Fruit fly (Drosophila melanogaster) whole organism, embryonic: ENCODE measurements around the gene Rbp4.

Experiments used
- Adf1 ChIP-seq: fragments of 200-800 bp; sonication (Bioruptor generic); IDR thresholded peaks from 2 replicates; pipeline ENCODE4 v1.3.6; 2022; ENCODE audit warnings: missing biosample characterization, missing genetic modification characterization
- Atf-2 ChIP-seq: fragments of 200-800 bp; sonication (Bioruptor generic); optimal IDR thresholded peaks from 2 replicates; lab custom pipeline; 2016; ENCODE audit warnings: missing biosample characterization, missing genetic modification characterization
- B-H2 ChIP-seq: fragments of 200-800 bp; sonication (Bioruptor generic); optimal IDR thresholded peaks from 2 replicates; lab custom pipeline; 2018; ENCODE audit warnings: missing biosample characterization, mild to moderate bottlenecking, missing genetic modification characterization
- CG10321 ChIP-seq: fragments of 200-800 bp; sonication (Bioruptor generic); IDR thresholded peaks from 2 replicates; pipeline ENCODE4 v1.3.6; 2022; ENCODE audit warnings: missing biosample characterization, missing genetic modification characterization
- CG11456 ChIP-seq: fragments of 200-800 bp; sonication (Bioruptor generic); IDR thresholded peaks from 3 replicates; pipeline ENCODE4 v1.3.6; 2022; ENCODE audit warnings: missing biosample characterization, missing genetic modification characterization
- CG12104 ChIP-seq: fragments of 200-800 bp; sonication (Bioruptor generic); optimal IDR thresholded peaks from 3 replicates; lab custom pipeline; 2016; ENCODE audit warnings: missing biosample characterization, missing genetic modification characterization
- CG12299 ChIP-seq: fragments of 200-800 bp; sonication (Bioruptor generic); optimal IDR thresholded peaks from 2 replicates; lab custom pipeline; 2018; ENCODE audit warnings: missing biosample characterization, mild to moderate bottlenecking, missing genetic modification characterization
- CG17186 ChIP-seq: fragments of 200-800 bp; sonication (Bioruptor generic); optimal IDR thresholded peaks from 3 replicates; lab custom pipeline; 2017; ENCODE audit warnings: missing biosample characterization, missing genetic modification reagents, missing genetic modification characterization
- CG17612 ChIP-seq: fragments of 200-800 bp; sonication (Bioruptor generic); IDR thresholded peaks from 2 replicates; pipeline ENCODE4 v1.3.6; 2022; ENCODE audit warnings: missing biosample characterization, missing genetic modification characterization
- CG18262 ChIP-seq: fragments of 200-800 bp; optimal IDR thresholded peaks from 3 replicates; lab custom pipeline; 2019; ENCODE audit warnings: missing biosample characterization, mild to moderate bottlenecking, missing genetic modification characterization, moderate library complexity
- CG2678 ChIP-seq: fragments of 200-800 bp; sonication (Bioruptor generic); optimal IDR thresholded peaks from 3 replicates; lab custom pipeline; 2019; ENCODE audit warnings: missing biosample characterization, mild to moderate bottlenecking, missing genetic modification characterization, moderate library complexity
- CG31365 ChIP-seq: fragments of 200-800 bp; sonication (Bioruptor generic); optimal IDR thresholded peaks from 2 replicates; lab custom pipeline; 2018; ENCODE audit warnings: missing biosample characterization, mild to moderate bottlenecking, missing genetic modification characterization
- CG3726 ChIP-seq: fragments of 200-800 bp; sonication (Bioruptor generic); IDR thresholded peaks from 3 replicates; pipeline ENCODE4, ENCODE4 v1.3.6; 2022; ENCODE audit warnings: missing biosample characterization, missing genetic modification characterization
- CG42726 ChIP-seq: fragments of 200-800 bp; sonication (Bioruptor generic); IDR thresholded peaks from 2 replicates; pipeline ENCODE4 v1.3.6; 2022; ENCODE audit warnings: missing biosample characterization, missing genetic modification characterization; ENCODE audit not compliant: partially characterized antibody
- CG4282 ChIP-seq: fragments of 200-800 bp; sonication (Bioruptor generic); optimal IDR thresholded peaks from 2 replicates; lab custom pipeline; 2016; ENCODE audit warnings: missing biosample characterization, missing genetic modification characterization
- CG4328 ChIP-seq: fragments of 200-800 bp; sonication (Bioruptor generic); optimal IDR thresholded peaks from 3 replicates; lab custom pipeline; 2017; ENCODE audit warnings: missing biosample characterization, missing genetic modification reagents, missing genetic modification characterization
- CG6254 ChIP-seq: fragments of 200-800 bp; sonication (Bioruptor generic); optimal IDR thresholded peaks from 3 replicates; lab custom pipeline; 2017; ENCODE audit warnings: mild to moderate bottlenecking, missing biosample characterization, missing genetic modification reagents, missing genetic modification characterization
- CG7271 ChIP-seq: fragments of 200-800 bp; sonication (Bioruptor generic); optimal IDR thresholded peaks from 2 replicates; lab custom pipeline; 2018; ENCODE audit warnings: missing biosample characterization, mild to moderate bottlenecking, missing genetic modification characterization, moderate library complexity
- CG9727 ChIP-seq: fragments of 200-800 bp; sonication (Bioruptor generic); optimal IDR thresholded peaks from 3 replicates; lab custom pipeline; 2017; ENCODE audit warnings: missing biosample characterization, mild to moderate bottlenecking, missing genetic modification characterization
- HLH3B ChIP-seq: fragments of 200-800 bp; sonication (Bioruptor generic); IDR thresholded peaks from 2 replicates; pipeline ENCODE4 v1.3.6; 2022; ENCODE audit warnings: missing biosample characterization, missing genetic modification characterization
- HLH4C ChIP-seq: fragments of 200-800 bp; sonication (Bioruptor generic); IDR thresholded peaks from 3 replicates; pipeline ENCODE4 v1.3.6; 2022; ENCODE audit warnings: missing biosample characterization, missing genetic modification characterization; ENCODE audit not compliant: partially characterized antibody
- Hmr ChIP-seq: fragments of 200-800 bp; sonication (Bioruptor generic); optimal IDR thresholded peaks from 3 replicates; lab custom pipeline; 2017; ENCODE audit warnings: mild to moderate bottlenecking, missing biosample characterization, missing genetic modification reagents, missing genetic modification characterization
- Lpt ChIP-seq: fragments of >200 bp; optimal IDR thresholded peaks from 2 replicates; lab custom pipeline; 2018; ENCODE audit warnings: missing biosample characterization, missing genetic modification characterization
- Mad ChIP-seq: fragments of 200-800 bp; sonication (Bioruptor generic); optimal IDR thresholded peaks from 2 replicates; lab custom pipeline; 2016; ENCODE audit warnings: missing biosample characterization, missing genetic modification characterization
- Meics ChIP-seq: fragments of 200-800 bp; sonication (Bioruptor generic); optimal IDR thresholded peaks from 2 replicates; lab custom pipeline; 2017; ENCODE audit warnings: missing biosample characterization, mild to moderate bottlenecking, missing genetic modification characterization
- Optix ChIP-seq: fragments of 200-800 bp; sonication (Bioruptor generic); IDR thresholded peaks from 3 replicates; pipeline ENCODE4 v1.3.6; 2022; ENCODE audit warnings: missing biosample characterization, missing genetic modification characterization
- Poxn ChIP-seq: fragments of 200-800 bp; sonication (Bioruptor generic); IDR thresholded peaks from 2 replicates; pipeline ENCODE4 v1.3.6; 2022; ENCODE audit warnings: missing biosample characterization, missing genetic modification characterization
- Rfx ChIP-seq: fragments of 200-800 bp; sonication (Bioruptor generic); IDR thresholded peaks from 2 replicates; pipeline ENCODE4 v1.3.6; 2022; ENCODE audit warnings: missing biosample characterization, missing genetic modification characterization
- Sox102F ChIP-seq: fragments of 200-800 bp; sonication (Bioruptor generic); optimal IDR thresholded peaks from 2 replicates; lab custom pipeline; 2018; ENCODE audit warnings: missing biosample characterization, mild to moderate bottlenecking, missing genetic modification characterization, moderate library complexity
- Spps ChIP-seq: fragments of 200-800 bp; sonication (Bioruptor generic); optimal IDR thresholded peaks from 2 replicates; lab custom pipeline; 2018; ENCODE audit warnings: missing biosample characterization, mild to moderate bottlenecking, missing genetic modification characterization
- Trl ChIP-seq, 3 experiments: fragments of >200 bp in 2 of 3; fragments of 200-800 bp in 1 of 3; sonication (Bioruptor generic) in 1 of 3; optimal IDR thresholded peaks; 2 replicates in 1 of 3; 3 replicates in 2 of 3; lab custom pipeline; 2016 to 2017; ENCODE audit warnings: missing biosample characterization in 1 of 3, missing genetic modification characterization in 1 of 3
- ash1 ChIP-seq: fragments of 200-800 bp; sonication (Bioruptor generic); optimal IDR thresholded peaks from 2 replicates; lab custom pipeline; 2018; ENCODE audit warnings: missing biosample characterization, mild to moderate bottlenecking, missing genetic modification characterization
- chinmo ChIP-seq: fragments of 200-800 bp; sonication (Bioruptor generic); IDR thresholded peaks from 4 replicates; pipeline ENCODE4 v1.3.6; 2022; ENCODE audit warnings: missing biosample characterization, missing genetic modification characterization; ENCODE audit not compliant: partially characterized antibody
- chn ChIP-seq: fragments of 200-800 bp; sonication (Bioruptor generic); optimal IDR thresholded peaks from 2 replicates; lab custom pipeline; 2016; ENCODE audit warnings: missing biosample characterization, missing genetic modification characterization
- da ChIP-seq: fragments of 200-800 bp; sonication (Bioruptor generic); optimal IDR thresholded peaks from 2 replicates; lab custom pipeline; 2016; ENCODE audit warnings: missing biosample characterization, missing genetic modification characterization
- esg ChIP-seq: fragments of 200-800 bp; sonication (Bioruptor generic); conservative IDR thresholded peaks from 2 replicates; pipeline ENCODE4 v1.3.6; 2022; ENCODE audit warnings: missing biosample characterization, missing genetic modification characterization
- hbn ChIP-seq: fragments of 200-800 bp; sonication (Bioruptor generic); IDR thresholded peaks from 2 replicates; pipeline ENCODE4 v1.3.6; 2022; ENCODE audit warnings: missing biosample characterization, missing genetic modification characterization; ENCODE audit not compliant: partially characterized antibody
- her ChIP-seq: fragments of 200-800 bp; sonication (Bioruptor generic); optimal IDR thresholded peaks from 2 replicates; lab custom pipeline; 2016; ENCODE audit warnings: missing biosample characterization, missing genetic modification characterization
- inv ChIP-seq: fragments of 200-800 bp; sonication (Bioruptor generic); IDR thresholded peaks from 2 replicates; pipeline ENCODE4 v1.3.6; 2022; ENCODE audit warnings: missing biosample characterization, missing genetic modification characterization; ENCODE audit not compliant: partially characterized antibody
- lilli ChIP-seq: fragments of 200-800 bp; sonication (Bioruptor generic); optimal IDR thresholded peaks from 3 replicates; lab custom pipeline; 2016; ENCODE audit warnings: missing biosample characterization, missing genetic modification characterization
- lmd ChIP-seq: fragments of 200-800 bp; sonication (Bioruptor generic); IDR thresholded peaks from 2 replicates; pipeline ENCODE4 v1.3.6; 2022; ENCODE audit warnings: missing biosample characterization, missing genetic modification characterization
- maf-S ChIP-seq: fragments of 200-800 bp; sonication (Bioruptor generic); optimal IDR thresholded peaks from 2 replicates; lab custom pipeline; 2016; ENCODE audit warnings: missing biosample characterization, missing genetic modification characterization
- oc ChIP-seq: fragments of 200-800 bp; sonication (Bioruptor generic); optimal IDR thresholded peaks from 2 replicates; lab custom pipeline; 2018; ENCODE audit warnings: missing biosample characterization, mild to moderate bottlenecking, missing genetic modification characterization, moderate library complexity
- peb ChIP-seq: fragments of 200-800 bp; sonication (Bioruptor generic); IDR thresholded peaks from 2 replicates; pipeline ENCODE4 v1.3.6; 2022; ENCODE audit warnings: missing biosample characterization, missing genetic modification characterization
- pfk ChIP-seq: fragments of 200-800 bp; sonication (Bioruptor generic); optimal IDR thresholded peaks from 2 replicates; lab custom pipeline; 2018; ENCODE audit warnings: missing biosample characterization, mild to moderate bottlenecking, missing genetic modification characterization, moderate library complexity
- psq ChIP-seq: fragments of 200-800 bp; sonication (Bioruptor generic); optimal IDR thresholded peaks from 2 replicates; lab custom pipeline; 2017; ENCODE audit warnings: missing biosample characterization, missing genetic modification characterization
- ranshi ChIP-seq: fragments of 200-800 bp; sonication (Bioruptor generic); IDR thresholded peaks from 2 replicates; pipeline ENCODE4 v1.3.6; 2022; ENCODE audit warnings: missing biosample characterization, missing genetic modification characterization
- salm ChIP-seq: fragments of 200-800 bp; sonication (Bioruptor generic); optimal IDR thresholded peaks from 2 replicates; lab custom pipeline; 2018; ENCODE audit warnings: missing biosample characterization, mild to moderate bottlenecking, missing genetic modification characterization
- sima ChIP-seq: fragments of 200-800 bp; sonication (Bioruptor generic); optimal IDR thresholded peaks from 2 replicates; lab custom pipeline; 2016; ENCODE audit warnings: missing biosample characterization, missing genetic modification characterization
- z ChIP-seq: fragments of 200-800 bp; sonication (Bioruptor generic); IDR thresholded peaks from 3 replicates; pipeline ENCODE4 v1.3.6; 2022; ENCODE audit warnings: missing biosample characterization, missing genetic modification characterization

Rbp4 gene

dm6 chr3R:13645874-13646370, 10.3 kb downstream of the Rbp4 start, which contains the start of gene sqd (continued):
- no peak for TF ChIP-seq Atf-2 (GFP tag; lab: Kevin White, UChicago)
- TF ChIP-seq peb (GFP tag; lab: Robert Waterston, UW), result 0 out of 2 replicates have a peak, but pooled peaks have one; percentile 16
- TF ChIP-seq CG4282 (GFP tag; lab: Kevin White, UChicago), result no peak
- TF ChIP-seq CG12104 (GFP tag; lab: Kevin White, UChicago), result no peak
- TF ChIP-seq ash1 (GFP tag; lab: Kevin White, UChicago), result no peak
- TF ChIP-seq z (GFP tag; lab: Robert Waterston, UW), result no peak
- no peak; the same call in 1 of the 2 replicates for TF ChIP-seq CG42726
- no peak for TF ChIP-seq psq
- peak; percentile 56 for TF ChIP-seq Hmr (GFP tag; lab: Kevin White, UChicago)
- TF ChIP-seq CG10321 (GFP tag; lab: Robert Waterston, UW), result 0 out of 2 replicates have a peak, but pooled peaks have one; percentile 16
- TF ChIP-seq Adf1, result no peak
- peak; percentile 38 for TF ChIP-seq CG4328 (GFP tag; lab: Kevin White, UChicago)
- TF ChIP-seq oc (tag; lab: Kevin White, UChicago), result no peak
- TF ChIP-seq chn (GFP tag; lab: Kevin White, UChicago), result peak; percentile 66
- no peak for TF ChIP-seq HLH4C (GFP tag; lab: Robert Waterston, UW)
- no peak for TF ChIP-seq CG12299 (tag; lab: Kevin White, UChicago)
- TF ChIP-seq CG9727 (GFP tag; lab: Kevin White, UChicago), result peak; percentile 61
- no peak for TF ChIP-seq chinmo (GFP tag; lab: Robert Waterston, UW)
- TF ChIP-seq inv (GFP tag; lab: Robert Waterston, UW), result no peak
- TF ChIP-seq pfk (GFP tag; lab: Kevin White, UChicago), result peak; percentile 28
- no peak for TF ChIP-seq hbn (GFP tag; lab: Robert Waterston, UW)
- TF ChIP-seq esg (GFP tag; lab: Robert Waterston, UW), result no peak
- TF ChIP-seq Rfx (GFP tag; lab: Robert Waterston, UW), result peak; percentile 63; the same call in 1 of the 2 replicates
- TF ChIP-seq maf-S (GFP tag; lab: Kevin White, UChicago), result no peak
- peak; percentile 25 for TF ChIP-seq Mad (GFP tag; lab: Kevin White, UChicago)
- peak; percentile 34 for TF ChIP-seq CG2678 (tag; lab: Kevin White, UChicago)
- no peak for TF ChIP-seq Trl (optimal IDR thresholded peaks at IDR 0.05; lab: Kevin White, UChicago)
- peak; percentile 9 for TF ChIP-seq Trl (GFP tag; optimal IDR thresholded peaks at IDR 0.05; lab: Kevin White, UChicago)
- TF ChIP-seq CG7271 (tag; lab: Kevin White, UChicago), result no peak
- peak; percentile 47 for TF ChIP-seq CG31365
- no peak for TF ChIP-seq da (GFP tag; lab: Kevin White, UChicago)
- peak; percentile 13; the same call in 1 of the 2 replicates for TF ChIP-seq HLH3B
- TF ChIP-seq Sox102F (GFP tag; lab: Kevin White, UChicago), result no peak
- TF ChIP-seq CG17612 (GFP tag; lab: Robert Waterston, UW), result no peak
- no peak; the same call in 1 of the 2 replicates for TF ChIP-seq lmd (GFP tag; lab: Robert Waterston, UW)
- TF ChIP-seq sima, result no peak
- TF ChIP-seq ranshi (GFP tag; lab: Robert Waterston, UW), result no peak
- peak; percentile 12 for TF ChIP-seq salm (tag; lab: Kevin White, UChicago)
- TF ChIP-seq Poxn (GFP tag; lab: Robert Waterston, UW), result no peak
- TF ChIP-seq B-H2 (GFP tag; lab: Kevin White, UChicago), result peak; percentile 51
- no peak for TF ChIP-seq CG11456 (GFP tag; lab: Robert Waterston, UW)
- peak; percentile 35 for TF ChIP-seq her (GFP tag; lab: Kevin White, UChicago)
- TF ChIP-seq CG18262 (tag; lab: Kevin White, UChicago), result no peak
- TF ChIP-seq Meics (GFP tag; lab: Kevin White, UChicago), result peak; percentile 68
- TF ChIP-seq CG17186 (GFP tag; lab: Kevin White, UChicago), result peak; percentile 48
- TF ChIP-seq CG6254 (GFP tag; lab: Kevin White, UChicago), result peak; percentile 23
- no peak for TF ChIP-seq Lpt
- no peak for TF ChIP-seq Optix (GFP tag; lab: Robert Waterston, UW)
- no peak for TF ChIP-seq CG3726 (GFP tag; lab: Robert Waterston, UW)
- peak; percentile 56 for TF ChIP-seq lilli
- TF ChIP-seq Spps (tag; lab: Kevin White, UChicago), result no peak
